Fruit fly (Drosophila melanogaster): ENCODE results near the gene CG42748.

Gene CG42748

DNA sequence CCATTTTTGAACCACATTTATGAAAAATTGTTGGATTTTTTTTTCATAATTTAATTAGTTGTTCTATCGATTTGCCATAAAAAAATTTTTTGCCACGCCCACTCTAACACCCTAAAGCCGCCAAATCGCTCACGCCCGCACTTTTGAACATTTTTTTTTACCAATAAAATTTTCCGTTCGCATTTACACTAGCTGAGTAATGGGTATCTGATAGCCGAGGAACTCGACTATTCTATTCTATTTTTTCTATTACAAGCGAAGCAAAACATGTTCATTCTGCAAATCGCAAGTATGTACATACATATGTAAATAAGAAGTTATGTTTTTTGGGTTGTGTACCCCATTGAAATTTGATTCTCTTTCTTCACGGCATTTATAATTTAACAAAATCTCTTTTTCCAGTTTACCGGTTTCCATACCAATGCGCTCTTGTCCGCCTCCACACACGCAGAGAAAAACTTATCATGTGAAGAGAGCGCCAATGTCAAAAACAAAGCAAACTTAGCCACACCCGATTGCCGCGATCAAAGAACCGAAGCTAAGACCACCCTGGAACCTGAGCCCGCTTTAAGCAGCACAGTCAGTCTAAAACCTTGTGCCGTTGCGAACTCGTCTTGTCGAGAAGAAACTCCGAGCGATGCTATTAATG, 14.4 kb downstream of the CG42748 start:
- no peak for TF ChIP-seq cic (GFP tag; optimal IDR thresholded peaks at IDR 0.05)
- no peak for TF ChIP-seq Crg-1 (GFP tag; optimal IDR thresholded peaks at IDR 0.05)
- no peak for TF ChIP-seq CG1620 (GFP tag; optimal IDR thresholded peaks at IDR 0.05)
- TF ChIP-seq pad (GFP tag; optimal IDR thresholded peaks at IDR 0.05) = no peak
- TF ChIP-seq CG12768 (GFP tag; optimal IDR thresholded peaks at IDR 0.05) = no peak
- TF ChIP-seq Mnt (GFP tag; optimal IDR thresholded peaks at IDR 0.05) = no peak
- TF ChIP-seq tj (GFP tag; optimal IDR thresholded peaks at IDR 0.05) = no peak
- TF ChIP-seq Clk (GFP tag; optimal IDR thresholded peaks at IDR 0.05) = no peak
- TF ChIP-seq toe (GFP tag; optimal IDR thresholded peaks at IDR 0.05) = no peak
- no peak for TF ChIP-seq Hr96 (GFP tag; optimal IDR thresholded peaks at IDR 0.05)
- no peak for TF ChIP-seq cnc (optimal IDR thresholded peaks at IDR 0.05)
- TF ChIP-seq kay (GFP tag; ENCODE audit: borderline replicate concordance) = no peak
- no peak for TF ChIP-seq CG7045 (GFP tag; optimal IDR thresholded peaks at IDR 0.05)

DNA sequence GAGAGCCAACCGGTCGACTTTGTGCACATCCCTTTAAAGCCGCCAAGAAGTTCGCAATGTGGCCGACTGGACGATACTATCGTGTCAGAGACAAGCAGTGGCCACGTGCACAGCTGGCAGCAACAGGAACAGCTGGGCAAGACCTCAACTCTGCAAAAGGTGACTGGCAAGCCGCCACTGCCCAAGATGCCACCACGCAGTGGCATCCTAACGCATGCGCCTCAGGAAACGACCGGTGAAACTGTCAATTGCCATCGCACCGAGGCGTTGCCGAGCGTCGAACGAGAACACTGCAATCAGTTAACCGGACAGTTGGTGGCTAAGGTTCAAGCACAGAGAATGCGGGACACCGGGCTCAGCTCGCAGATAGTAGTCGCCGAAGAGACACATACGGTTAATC, 15.2 kb downstream of the CG42748 start:
- TF ChIP-seq pad (GFP tag; optimal IDR thresholded peaks at IDR 0.05) (no peak), CG5204 (GFP tag; optimal IDR thresholded peaks at IDR 0.05) (no peak), Mnt (GFP tag; optimal IDR thresholded peaks at IDR 0.05) (no peak), CG1620 (GFP tag; optimal IDR thresholded peaks at IDR 0.05) (no peak), tj (GFP tag; optimal IDR thresholded peaks at IDR 0.05) (no peak), cic (GFP tag; optimal IDR thresholded peaks at IDR 0.05) (no peak), toe (GFP tag; optimal IDR thresholded peaks at IDR 0.05) (no peak), ovo (GFP tag; optimal IDR thresholded peaks at IDR 0.05) (no peak), CG11617 (GFP tag; optimal IDR thresholded peaks at IDR 0.05) (no peak), kay (GFP tag; ENCODE audit: borderline replicate concordance) (no peak), CG33017 (tag; optimal IDR thresholded peaks at IDR 0.05) (no peak), Clk (GFP tag; optimal IDR thresholded peaks at IDR 0.05) (no peak), CG12768 (GFP tag; optimal IDR thresholded peaks at IDR 0.05) (no peak), bab1 (GFP tag; optimal IDR thresholded peaks at IDR 0.05) (no peak), CG7101 (tag; optimal IDR thresholded peaks at IDR 0.05) (no peak), CG7045 (GFP tag; optimal IDR thresholded peaks at IDR 0.05) (no peak), Hr96 (GFP tag; optimal IDR thresholded peaks at IDR 0.05) (no peak), cnc (optimal IDR thresholded peaks at IDR 0.05) (no peak), CG14711 (tag; optimal IDR thresholded peaks at IDR 0.05) (no peak), Crg-1 (GFP tag; optimal IDR thresholded peaks at IDR 0.05) (no peak)

DNA sequence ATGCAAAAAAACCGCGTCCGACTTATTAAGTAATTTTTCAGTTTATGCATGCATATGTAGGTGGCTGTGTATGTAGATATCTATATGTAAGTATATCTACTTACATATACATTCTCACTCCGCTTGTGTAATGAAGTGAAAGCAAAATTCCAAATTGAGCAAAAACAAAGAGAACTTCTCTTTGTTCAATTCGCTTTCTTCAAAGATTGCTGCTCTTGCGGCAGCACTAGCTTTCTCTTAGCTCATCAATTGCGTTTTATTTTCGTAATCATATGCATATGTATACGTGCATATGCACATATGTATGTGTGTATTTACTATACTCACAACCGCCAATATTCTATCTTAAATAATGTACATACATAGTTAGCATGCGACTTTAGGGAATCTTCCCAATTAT, 17.7 kb downstream of the CG42748 start:
- TF ChIP-seq Hr96 (GFP tag; optimal IDR thresholded peaks at IDR 0.05) (no peak), kay (GFP tag; ENCODE audit: borderline replicate concordance) (peak; percentile 89), CG14711 (tag; optimal IDR thresholded peaks at IDR 0.05) (peak; percentile 7), CG7101 (tag; optimal IDR thresholded peaks at IDR 0.05) (no peak), tj (GFP tag; optimal IDR thresholded peaks at IDR 0.05) (peak; percentile 27)

DNA sequence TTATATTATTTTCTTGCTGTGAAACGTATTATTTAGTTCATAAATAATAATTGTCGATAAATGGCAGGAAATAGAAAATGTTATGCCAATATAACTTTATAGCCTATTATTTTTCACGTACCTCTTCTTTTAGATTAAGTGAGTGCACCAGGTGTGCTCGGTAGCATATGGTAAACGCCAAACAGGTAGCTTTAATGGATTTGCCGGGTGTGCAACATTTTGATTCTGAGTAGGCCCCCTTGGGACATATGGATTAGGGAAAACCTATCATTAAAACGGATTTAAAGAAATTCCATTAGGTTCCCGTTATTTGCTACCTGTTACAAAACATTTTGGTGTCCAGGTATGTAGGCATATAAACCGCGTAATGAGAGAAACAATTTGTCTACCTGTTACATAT, 20.3 kb downstream of the CG42748 start, which contains the start of gene dunk:
Gene dunk (plus strand): TSS at position 301 of the 400 bp plus-strand sequence.
- TF ChIP-seq kay (GFP tag; ENCODE audit: borderline replicate concordance) = no peak
- TF ChIP-seq bab1 (GFP tag; optimal IDR thresholded peaks at IDR 0.05) = no peak
- no peak for TF ChIP-seq toe (GFP tag; optimal IDR thresholded peaks at IDR 0.05)
- no peak for TF ChIP-seq CG33017 (tag; optimal IDR thresholded peaks at IDR 0.05)
- no peak for TF ChIP-seq CG12768 (GFP tag; optimal IDR thresholded peaks at IDR 0.05)
- no peak for TF ChIP-seq Crg-1 (GFP tag; optimal IDR thresholded peaks at IDR 0.05)
- TF ChIP-seq cnc (optimal IDR thresholded peaks at IDR 0.05) = no peak
- TF ChIP-seq pad (GFP tag; optimal IDR thresholded peaks at IDR 0.05) = no peak
- TF ChIP-seq ovo (GFP tag; optimal IDR thresholded peaks at IDR 0.05) = no peak
- no peak for TF ChIP-seq cic (GFP tag; optimal IDR thresholded peaks at IDR 0.05)
- TF ChIP-seq Clk (GFP tag; optimal IDR thresholded peaks at IDR 0.05) = no peak
- no peak for TF ChIP-seq Hr96 (GFP tag; optimal IDR thresholded peaks at IDR 0.05)
- no peak for TF ChIP-seq CG14711 (tag; optimal IDR thresholded peaks at IDR 0.05)
- TF ChIP-seq CG11617 (GFP tag; optimal IDR thresholded peaks at IDR 0.05) = no peak
- no peak for TF ChIP-seq Mnt (GFP tag; optimal IDR thresholded peaks at IDR 0.05)
- no peak for TF ChIP-seq CG5204 (GFP tag; optimal IDR thresholded peaks at IDR 0.05)

- TF ChIP-seq CG33017 (tag; optimal IDR thresholded peaks at IDR 0.05) = no peak
- TF ChIP-seq Hr96 (GFP tag; optimal IDR thresholded peaks at IDR 0.05) = no peak
Measured at dm6 chr2L:22153246-22153645, 22.2 kb downstream of the CG42748 start.

DNA sequence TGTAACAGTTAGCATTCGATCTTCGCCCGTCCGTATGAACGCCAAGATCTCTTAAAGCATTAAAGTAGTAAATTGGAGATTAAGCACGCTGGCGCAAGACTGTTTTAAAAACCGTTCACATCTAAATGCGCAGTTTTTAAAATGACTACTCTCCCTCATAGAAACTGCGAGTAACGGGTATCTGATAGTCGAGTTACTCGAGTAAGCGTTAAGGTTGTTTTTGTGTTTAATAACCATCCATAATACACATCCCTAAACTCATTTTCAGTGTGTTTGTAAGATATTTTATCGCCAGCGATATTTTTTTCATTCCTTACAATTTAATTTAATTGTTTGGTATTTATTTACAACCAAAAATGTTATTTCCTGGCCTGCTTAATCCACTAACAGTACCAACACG, 28.8 kb downstream of the CG42748 start:
- TF ChIP-seq Hr96 (GFP tag; optimal IDR thresholded peaks at IDR 0.05) (no peak), kay (GFP tag; ENCODE audit: borderline replicate concordance) (peak; percentile 67)

- TF ChIP-seq tj (GFP tag; optimal IDR thresholded peaks at IDR 0.05) (no peak), kay (GFP tag; ENCODE audit: borderline replicate concordance) (peak; percentile 70), CG1620 (GFP tag; optimal IDR thresholded peaks at IDR 0.05) (no peak), ovo (GFP tag; optimal IDR thresholded peaks at IDR 0.05) (no peak), CG7101 (tag; optimal IDR thresholded peaks at IDR 0.05) (no peak), CG12768 (GFP tag; optimal IDR thresholded peaks at IDR 0.05) (no peak), CG33017 (tag; optimal IDR thresholded peaks at IDR 0.05) (no peak)
Measured at dm6 chr2L:22163302-22163701, 32.3 kb downstream of the CG42748 start.
